Worm (Caenorhabditis elegans) whole organism, young adult: ENCODE data around the gene F09E10.5.

Experiments
- B0019.2 ChIP-seq: fragments of 200-800 bp; sonication (Bioruptor generic); conservative IDR thresholded peaks from 2 replicates; pipeline ENCODE4 v1.3.6; 2022; ENCODE audit warnings: missing genetic modification reagents, missing genetic modification characterization, missing compliant biosample characterization
- B0336.3 ChIP-seq: fragments of 200-800 bp; sonication (Bioruptor generic); IDR thresholded peaks from 2 replicates; pipeline ENCODE4 v1.3.6; 2022; ENCODE audit warnings: missing genetic modification characterization, missing compliant biosample characterization
- C17E4.6 ChIP-seq: fragments of 200-800 bp; sonication (Bioruptor generic); IDR thresholded peaks from 2 replicates; pipeline ENCODE4 v1.3.6; 2022; ENCODE audit warnings: missing genetic modification reagents, missing genetic modification characterization, missing compliant biosample characterization
- F10E7.11 ChIP-seq: sonication (generic microtip); optimal IDR thresholded peaks from 2 replicates; lab custom pipeline; 2017; ENCODE audit warnings: mild to moderate bottlenecking, missing genetic modification characterization, moderate library complexity, missing compliant biosample characterization
- F22D6.2 ChIP-seq: sonication (generic microtip); optimal IDR thresholded peaks from 2 replicates; lab custom pipeline; 2016; ENCODE audit warnings: mild to moderate bottlenecking, missing genetic modification characterization, missing compliant biosample characterization
- F23B12.7 ChIP-seq: sonication (generic microtip); optimal IDR thresholded peaks from 2 replicates; lab custom pipeline; 2017; ENCODE audit warnings: missing genetic modification characterization, mild to moderate bottlenecking, missing compliant biosample characterization, antibody characterized with exemption, moderate library complexity; ENCODE audit not compliant: insufficient read depth
- F37B4.10 ChIP-seq: fragments of 200-800 bp; sonication (Bioruptor generic); IDR thresholded peaks from 2 replicates; pipeline ENCODE4 v1.3.6; 2022; ENCODE audit warnings: missing genetic modification characterization, missing compliant biosample characterization
- F49E8.2 ChIP-seq: sonication (generic microtip); optimal IDR thresholded peaks from 3 replicates; lab custom pipeline; 2017; ENCODE audit warnings: missing genetic modification characterization, mild to moderate bottlenecking, missing compliant biosample characterization, antibody characterized with exemption, moderate library complexity; ENCODE audit not compliant: insufficient read depth
- F57A8.1 ChIP-seq: fragments of 200-800 bp; sonication (Bioruptor generic); optimal IDR thresholded peaks from 2 replicates; lab custom pipeline; 2018; ENCODE audit warnings: mild to moderate bottlenecking, missing genetic modification characterization, moderate library complexity, missing compliant biosample characterization
- Y53F4B.3 ChIP-seq: fragments of 200-800 bp; sonication (Bioruptor generic); IDR thresholded peaks from 2 replicates; pipeline ENCODE4 v1.3.6; 2022; ENCODE audit warnings: missing genetic modification reagents, missing genetic modification characterization, missing compliant biosample characterization
- Y56A3A.18 ChIP-seq: fragments of 200-800 bp; sonication (Bioruptor generic); IDR thresholded peaks from 2 replicates; pipeline ENCODE4 v1.3.6; 2022; ENCODE audit warnings: missing genetic modification reagents, missing genetic modification characterization, missing compliant biosample characterization
- attf-6 ChIP-seq: fragments of 200-800 bp; sonication (Bioruptor generic); IDR thresholded peaks from 2 replicates; pipeline ENCODE4 v1.3.6; 2022; ENCODE audit warnings: missing genetic modification reagents, missing genetic modification characterization, missing compliant biosample characterization
- ccch-3 ChIP-seq: fragments of 200-800 bp; sonication (Bioruptor generic); optimal IDR thresholded peaks from 2 replicates; lab custom pipeline; 2018; ENCODE audit warnings: mild to moderate bottlenecking, missing genetic modification characterization, missing compliant biosample characterization
- cebp-1 ChIP-seq, 2 experiments: fragments of 200-800 bp in 1 of 2; sonication (Bioruptor generic) in 1 of 2; sonication (generic microtip) in 1 of 2; IDR thresholded peaks in 1 of 2; optimal IDR thresholded peaks in 1 of 2; 2 replicates each; pipeline versions ENCODE4 v1.3.6 to Lab custom; 2017 to 2022; ENCODE audit warnings: missing compliant biosample characterization in 2 of 2, missing genetic modification characterization in 2 of 2, mild to moderate bottlenecking in 1 of 2, missing genetic modification reagents in 1 of 2, moderate library complexity in 1 of 2
- ceh-100 ChIP-seq: fragments of 200-800 bp; sonication (Bioruptor generic); IDR thresholded peaks from 2 replicates; pipeline ENCODE4 v1.3.6; 2022; ENCODE audit warnings: missing genetic modification reagents, missing genetic modification characterization, missing compliant biosample characterization
- ceh-27 ChIP-seq: fragments of 200-800 bp; sonication (Bioruptor generic); optimal IDR thresholded peaks from 2 replicates; lab custom pipeline; 2018; ENCODE audit warnings: mild to moderate bottlenecking, missing genetic modification characterization, moderate library complexity, missing compliant biosample characterization
- chd-7 ChIP-seq: sonication (generic microtip); optimal IDR thresholded peaks from 2 replicates; lab custom pipeline; 2016; ENCODE audit warnings: mild to moderate bottlenecking, missing genetic modification characterization, moderate library complexity, missing compliant biosample characterization
- die-1 ChIP-seq: sonication (generic microtip); optimal IDR thresholded peaks from 2 replicates; lab custom pipeline; 2016; ENCODE audit warnings: missing genotype, mild to moderate bottlenecking, missing genetic modification characterization, missing compliant biosample characterization
- dox-1 ChIP-seq: fragments of 200-800 bp; sonication (Bioruptor generic); IDR thresholded peaks from 2 replicates; pipeline ENCODE4 v1.3.6; 2022; ENCODE audit warnings: missing genetic modification reagents, missing genetic modification characterization, missing compliant biosample characterization
- efl-1 ChIP-seq: fragments of 150-350 bp; optimal IDR thresholded peaks from 2 replicates; lab custom pipeline; 2014; ENCODE audit warnings: missing biosample characterization, missing genetic modification reagents, missing genetic modification characterization
- egl-18 ChIP-seq: fragments of 200-800 bp; sonication (Bioruptor generic); IDR thresholded peaks from 2 replicates; pipeline ENCODE4 v1.3.6; 2022; ENCODE audit warnings: missing genetic modification reagents, missing genetic modification characterization, missing compliant biosample characterization
- fkh-3 ChIP-seq: sonication (generic microtip); optimal IDR thresholded peaks from 2 replicates; lab custom pipeline; 2016; ENCODE audit warnings: mild to moderate bottlenecking, missing genetic modification characterization, missing compliant biosample characterization
- gei-17 ChIP-seq: fragments of 200-800 bp; sonication (Bioruptor generic); optimal IDR thresholded peaks from 2 replicates; lab custom pipeline; 2018; ENCODE audit warnings: mild to moderate bottlenecking, missing genetic modification characterization, missing compliant biosample characterization
- him-1 ChIP-seq: sonication (generic microtip); optimal IDR thresholded peaks from 2 replicates; lab custom pipeline; 2016; ENCODE audit warnings: missing genotype, missing genetic modification reagents, missing genetic modification characterization, missing compliant biosample characterization
- hlh-12 ChIP-seq: sonication (generic microtip); optimal IDR thresholded peaks from 2 replicates; lab custom pipeline; 2016; ENCODE audit warnings: missing genetic modification characterization, missing compliant biosample characterization
- let-607 ChIP-seq, 2 experiments: fragments of 200-800 bp in 1 of 2; sonication (Bioruptor generic) in 1 of 2; sonication (generic microtip) in 1 of 2; optimal IDR thresholded peaks; 2 replicates each; lab custom pipeline; 2016 to 2018; ENCODE audit warnings: mild to moderate bottlenecking in 2 of 2, missing compliant biosample characterization in 2 of 2, missing genetic modification characterization in 2 of 2, moderate library complexity in 2 of 2, missing genotype in 1 of 2
- lin-26 ChIP-seq: fragments of 200-800 bp; sonication (Bioruptor generic); IDR thresholded peaks from 2 replicates; pipeline ENCODE4 v1.3.6; 2022; ENCODE audit warnings: missing genetic modification reagents, missing genetic modification characterization, missing compliant biosample characterization
- lin-35 ChIP-seq, 3 experiments: fragments of 150-350 bp in 2 of 3; sonication (generic microtip) in 1 of 3; optimal IDR thresholded peaks; 2 replicates each; lab custom pipeline; 2014 to 2018; ENCODE audit warnings: missing biosample characterization in 3 of 3, missing genetic modification characterization in 3 of 3, missing genetic modification reagents in 3 of 3
- lin-40 ChIP-seq: sonication (generic microtip); optimal IDR thresholded peaks from 2 replicates; lab custom pipeline; 2016; ENCODE audit warnings: missing genetic modification characterization, mild to moderate bottlenecking, missing compliant biosample characterization, missing genotype, missing genetic modification reagents
- lir-1 ChIP-seq: fragments of 200-800 bp; sonication (Bioruptor generic); conservative IDR thresholded peaks from 2 replicates; pipeline ENCODE4 v1.3.6; 2022; ENCODE audit warnings: missing genetic modification reagents, missing genetic modification characterization, missing compliant biosample characterization
- madf-8 ChIP-seq: fragments of 200-800 bp; sonication (Bioruptor generic); conservative IDR thresholded peaks from 2 replicates; pipeline ENCODE4 v1.3.6; 2022; ENCODE audit warnings: missing genetic modification reagents, missing genetic modification characterization, missing compliant biosample characterization
- mel-28 ChIP-seq: sonication (generic microtip); optimal IDR thresholded peaks from 2 replicates; lab custom pipeline; 2016; ENCODE audit warnings: borderline replicate concordance, mild to moderate bottlenecking, missing genetic modification characterization, missing compliant biosample characterization
- mxl-1 ChIP-seq: sonication (generic microtip); optimal IDR thresholded peaks from 2 replicates; lab custom pipeline; 2016; ENCODE audit warnings: missing genetic modification characterization, missing compliant biosample characterization
- nfyb-1 ChIP-seq: fragments of 200-800 bp; sonication (Bioruptor generic); IDR thresholded peaks from 2 replicates; pipeline ENCODE4 v1.3.6; 2022; ENCODE audit warnings: missing genetic modification reagents, missing genetic modification characterization, missing compliant biosample characterization
- nhr-80 ChIP-seq: sonication (generic microtip); optimal IDR thresholded peaks from 2 replicates; lab custom pipeline; 2016; ENCODE audit warnings: missing genetic modification characterization, missing compliant biosample characterization
- pha-4 ChIP-seq: fragments of 150-350 bp; sonication (generic microtip); optimal IDR thresholded peaks from 2 replicates; lab custom pipeline; 2014; ENCODE audit warnings: missing biosample characterization, missing genetic modification reagents, missing genetic modification characterization
- rcor-1 ChIP-seq: fragments of 200-800 bp; sonication (Bioruptor generic); IDR thresholded peaks from 2 replicates; pipeline ENCODE4 v1.3.6; 2022; ENCODE audit warnings: missing genetic modification reagents, missing genetic modification characterization, missing compliant biosample characterization
- rec-8 ChIP-seq, 2 experiments: sonication (generic microtip); optimal IDR thresholded peaks; 2 replicates each; lab custom pipeline; 2016; ENCODE audit warnings: mild to moderate bottlenecking in 2 of 2, missing genetic modification characterization in 2 of 2, missing genetic modification reagents in 2 of 2, missing genotype in 2 of 2, missing biosample characterization in 1 of 2, missing compliant biosample characterization in 1 of 2, moderate library complexity in 1 of 2
- snpc-1.3 ChIP-seq: sonication (generic microtip); optimal IDR thresholded peaks from 2 replicates; lab custom pipeline; 2017; ENCODE audit warnings: missing genetic modification characterization, mild to moderate bottlenecking, missing compliant biosample characterization, antibody characterized with exemption, moderate library complexity, missing genotype, missing genetic modification reagents; ENCODE audit not compliant: insufficient read depth
- tbx-9 ChIP-seq: sonication (generic microtip); optimal IDR thresholded peaks from 2 replicates; lab custom pipeline; 2016; ENCODE audit warnings: borderline replicate concordance, missing genetic modification characterization, inconsistent platforms, missing compliant biosample characterization
- tlf-1 ChIP-seq: fragments of 200-800 bp; sonication (Bioruptor generic); optimal IDR thresholded peaks from 2 replicates; lab custom pipeline; 2018; ENCODE audit warnings: mild to moderate bottlenecking, missing genetic modification characterization, missing compliant biosample characterization
- xnd-1 ChIP-seq: sonication (generic microtip); optimal IDR thresholded peaks from 2 replicates; lab custom pipeline; 2016; ENCODE audit warnings: missing genotype, missing genetic modification reagents, missing genetic modification characterization, missing compliant biosample characterization
- ztf-22 ChIP-seq: fragments of 200-800 bp; sonication (Bioruptor generic); optimal IDR thresholded peaks from 2 replicates; lab custom pipeline; 2018; ENCODE audit warnings: mild to moderate bottlenecking, missing genetic modification characterization, moderate library complexity, missing compliant biosample characterization
- ztf-26 ChIP-seq: sonication (generic microtip); optimal IDR thresholded peaks from 2 replicates; lab custom pipeline; 2017; ENCODE audit warnings: missing genetic modification characterization, missing compliant biosample characterization
- ztf-28 ChIP-seq: fragments of 200-800 bp; sonication (Bioruptor generic); IDR thresholded peaks from 2 replicates; pipeline ENCODE4 v1.3.6; 2022; ENCODE audit warnings: missing genetic modification reagents, missing genetic modification characterization, missing compliant biosample characterization
- ztf-3 ChIP-seq: fragments of 200-800 bp; sonication (Bioruptor generic); optimal IDR thresholded peaks from 2 replicates; lab custom pipeline; 2018; ENCODE audit warnings: mild to moderate bottlenecking, missing genetic modification characterization, missing compliant biosample characterization

The F09E10.5 gene

DNA sequence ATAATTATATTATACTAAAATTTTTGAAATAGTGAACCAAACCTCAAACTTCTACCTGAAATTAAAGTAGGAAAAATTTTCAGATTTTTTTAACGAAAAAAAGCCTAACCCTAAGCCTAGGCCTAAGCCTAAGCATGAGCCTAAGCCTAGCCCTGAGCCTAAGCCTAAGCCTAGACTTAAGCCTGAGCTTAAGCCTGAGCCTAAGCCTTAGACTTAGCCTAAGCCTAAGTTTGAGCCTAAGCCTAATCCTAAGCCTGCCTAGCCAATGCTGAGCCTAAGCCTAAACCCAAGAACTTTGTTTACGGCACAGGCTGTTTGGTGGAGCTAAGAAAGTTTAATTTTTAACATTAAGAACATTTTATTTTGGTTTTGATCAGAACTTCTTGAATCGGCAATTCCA lies 1.8 kb upstream of the F09E10.5 start:
- TF ChIP-seq die-1, result no peak
- TF ChIP-seq let-607 (tag; optimal IDR thresholded peaks at IDR 0.05; lab: Kevin White, UChicago), result no peak
- TF ChIP-seq F37B4.10 (GFP tag; lab: Robert Waterston, UW), result no peak
- no peak for TF ChIP-seq lir-1 (GFP tag; lab: Robert Waterston, UW)
- TF ChIP-seq nfyb-1, result no peak
- TF ChIP-seq ztf-3, result no peak
- TF ChIP-seq F49E8.2 (tag; lab: Kevin White, UChicago), result no peak
- TF ChIP-seq mel-28 (tag; lab: Kevin White, UChicago), result no peak
- TF ChIP-seq madf-8 (GFP tag; lab: Robert Waterston, UW), result no peak
- no peak for TF ChIP-seq F57A8.1
- no peak for TF ChIP-seq efl-1 (GFP tag; lab: Kevin White, UChicago)
- no peak for TF ChIP-seq ceh-27
- TF ChIP-seq pha-4, result no peak
- TF ChIP-seq snpc-1.3 (tag; lab: Kevin White, UChicago), result no peak
- no peak for TF ChIP-seq ztf-22 (GFP tag; lab: Kevin White, UChicago)
- no peak for TF ChIP-seq egl-18 (GFP tag; lab: Robert Waterston, UW)
- no peak for TF ChIP-seq mxl-1 (tag; lab: Kevin White, UChicago)
- no peak for TF ChIP-seq B0336.3 (GFP tag; lab: Robert Waterston, UW)

ce11 chrX:1492174-1492573 lies 2.0 kb downstream of the F09E10.5 start:
- no peak for TF ChIP-seq cebp-1 (GFP tag; IDR thresholded peaks at IDR 0.05; lab: Robert Waterston, UW)
- TF ChIP-seq cebp-1 (tag; optimal IDR thresholded peaks at IDR 0.05; lab: Kevin White, UChicago), result peak; percentile 31
- no peak for TF ChIP-seq attf-6 (GFP tag; lab: Robert Waterston, UW)
- TF ChIP-seq ztf-22 (GFP tag; lab: Kevin White, UChicago), result no peak
- TF ChIP-seq Y53F4B.3 (GFP tag; lab: Robert Waterston, UW), result no peak
- peak in 1 of 3 experiments; percentile 21 for TF ChIP-seq lin-35 (GFP tag; optimal IDR thresholded peaks at IDR 0.05; lab: Kevin White, UChicago)
- no peak for TF ChIP-seq fkh-3 (tag; lab: Kevin White, UChicago)
- no peak for TF ChIP-seq ztf-3
- no peak for TF ChIP-seq rcor-1 (GFP tag; lab: Robert Waterston, UW)
- TF ChIP-seq ztf-28 (GFP tag; lab: Robert Waterston, UW), result no peak
- TF ChIP-seq tlf-1 (GFP tag; lab: Kevin White, UChicago), result no peak
- no peak for TF ChIP-seq mxl-1 (tag; lab: Kevin White, UChicago)
- TF ChIP-seq chd-7 (tag; lab: Kevin White, UChicago), result no peak
- TF ChIP-seq F22D6.2, result no peak
- TF ChIP-seq dox-1 (GFP tag; lab: Robert Waterston, UW), result peak; percentile 36; the same call in 1 of the 2 replicates
- 0 out of 2 replicates have a peak, but pooled peaks have one; percentile 32 for TF ChIP-seq Y56A3A.18 (GFP tag; lab: Robert Waterston, UW)
- TF ChIP-seq lin-40, result peak; percentile 56
- peak; percentile 48 for TF ChIP-seq ztf-26
- peak; percentile 86 for TF ChIP-seq gei-17

- TF ChIP-seq lin-40, result no peak
- no peak for TF ChIP-seq rec-8 (tag; optimal IDR thresholded peaks at IDR 0.05; lab: Kevin White, UChicago)
- TF ChIP-seq ceh-100 (GFP tag; lab: Robert Waterston, UW), result no peak
- no peak for TF ChIP-seq gei-17
- TF ChIP-seq lin-26 (GFP tag; lab: Robert Waterston, UW), result peak; percentile 45; the same call in 1 of the 2 replicates
- no peak for TF ChIP-seq hlh-12
- TF ChIP-seq F10E7.11 (tag; lab: Kevin White, UChicago), result no peak
- no peak for TF ChIP-seq B0336.3 (GFP tag; lab: Robert Waterston, UW)
- TF ChIP-seq F23B12.7 (tag; lab: Kevin White, UChicago), result no peak
- TF ChIP-seq ccch-3 (GFP tag; lab: Kevin White, UChicago), result no peak
- TF ChIP-seq nhr-80 (tag; lab: Kevin White, UChicago), result no peak
- no peak for TF ChIP-seq fkh-3 (tag; lab: Kevin White, UChicago)
- TF ChIP-seq him-1, result no peak
- no peak for TF ChIP-seq C17E4.6 (GFP tag; lab: Robert Waterston, UW)
- no peak for TF ChIP-seq tbx-9
- no peak for TF ChIP-seq xnd-1
- TF ChIP-seq B0019.2 (GFP tag; lab: Robert Waterston, UW), result no peak
These were observed 3.1 kb downstream of the F09E10.5 start for ce11 chrX:1491036-1491435.
